Fruit fly (Drosophila melanogaster): ENCODE results near the gene CG42594.

Gene CG42594

DNA sequence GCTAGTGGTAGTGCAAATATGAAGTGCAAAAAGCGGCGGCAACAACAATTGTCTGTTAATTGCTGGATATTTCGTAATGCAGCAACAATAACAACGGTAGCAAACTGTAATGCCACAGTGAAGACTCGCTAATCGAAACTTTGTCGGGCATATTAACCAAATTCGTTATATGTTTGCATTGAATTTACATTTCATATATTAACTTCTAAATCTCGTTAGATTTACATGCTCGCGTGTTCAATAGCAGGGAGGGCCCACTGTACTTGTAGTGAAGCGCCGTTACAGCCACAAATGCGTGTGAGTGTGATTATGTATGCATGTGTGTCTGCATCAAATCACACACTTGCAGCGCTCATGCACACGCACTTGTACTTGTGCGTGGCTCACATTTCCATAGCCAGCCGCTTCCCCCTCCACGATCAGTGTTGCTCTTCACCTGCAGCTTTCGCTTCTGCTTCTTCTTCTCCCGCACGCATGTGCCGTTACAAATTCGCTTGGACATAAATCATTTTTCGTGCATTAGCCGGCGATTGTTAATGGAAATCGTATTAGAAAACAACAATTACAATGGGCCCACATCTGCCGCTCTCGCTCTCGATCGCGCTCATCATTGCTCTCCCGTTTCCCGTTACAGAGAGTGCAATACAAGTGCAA is 99.3 kb downstream of the CG42594 start (continued):
- TF ChIP-seq Lhr (GFP tag; optimal IDR thresholded peaks at IDR 0.05) (peak; percentile 87), bab2 (GFP tag; optimal IDR thresholded peaks at IDR 0.05) (peak; percentile 94), CG3281 (GFP tag; optimal IDR thresholded peaks at IDR 0.05) (peak; percentile 82), CG5180 (GFP tag; optimal IDR thresholded peaks at IDR 0.05) (peak; percentile 85), CG12299 (tag; optimal IDR thresholded peaks at IDR 0.05) (peak; percentile 84), CG9876 (GFP tag; optimal IDR thresholded peaks at IDR 0.05) (peak; percentile 85), CG6654 (GFP tag; optimal IDR thresholded peaks at IDR 0.05) (peak; percentile 83), CG1024 (GFP tag; IDR thresholded peaks at IDR 0.05) (peak; percentile 94), CG4707 (GFP tag; optimal IDR thresholded peaks at IDR 0.05) (peak; percentile 93), CG7556 (GFP tag; optimal IDR thresholded peaks at IDR 0.05) (peak; percentile 90), D (optimal IDR thresholded peaks at IDR 0.05) (no peak), D (GFP tag; optimal IDR thresholded peaks at IDR 0.05) (peak; percentile 94), dm (GFP tag; optimal IDR thresholded peaks at IDR 0.05) (peak; percentile 83), CG10147 (GFP tag; optimal IDR thresholded peaks at IDR 0.05) (peak; percentile 73), tx (GFP tag; optimal IDR thresholded peaks at IDR 0.05) (peak; percentile 90), BtbVII (GFP tag; optimal IDR thresholded peaks at IDR 0.05) (peak; percentile 82), CG7963 (GFP tag; IDR thresholded peaks at IDR 0.05; ENCODE audit: partially characterized antibody) (no peak), CG6854 (GFP tag; optimal IDR thresholded peaks at IDR 0.05) (peak; percentile 68), disco-r (GFP tag; optimal IDR thresholded peaks at IDR 0.05) (peak; percentile 81), CG6765 (GFP tag; optimal IDR thresholded peaks at IDR 0.05) (peak; percentile 59), vfl (GFP tag; optimal IDR thresholded peaks at IDR 0.05) (peak; percentile 66), Max (GFP tag; optimal IDR thresholded peaks at IDR 0.05) (peak; percentile 90), TFAM (GFP tag; optimal IDR thresholded peaks at IDR 0.05) (peak; percentile 84), CG9215 (GFP tag; IDR thresholded peaks at IDR 0.05) (peak; percentile 78), Poxn (GFP tag; IDR thresholded peaks at IDR 0.05) (no peak), CG11723 (GFP tag; optimal IDR thresholded peaks at IDR 0.05) (peak; percentile 93), CG1832 (GFP tag; optimal IDR thresholded peaks at IDR 0.05) (no peak), esg (GFP tag; conservative IDR thresholded peaks at IDR 0.05) (peak; percentile 95), CG11696 (GFP tag; IDR thresholded peaks at IDR 0.05) (peak; percentile 85), wek (GFP tag; optimal IDR thresholded peaks at IDR 0.05) (peak; percentile 95), CG10321 (GFP tag; IDR thresholded peaks at IDR 0.05) (peak; percentile 72; the same call in 1 of the 2 replicates), CG13624 (GFP tag; optimal IDR thresholded peaks at IDR 0.05) (peak; percentile 86), CG11560 (tag; IDR thresholded peaks at IDR 0.05) (no peak; the same call in 2 of the 3 replicates), D19A (tag; optimal IDR thresholded peaks at IDR 0.05) (peak; percentile 90), CG7928 (GFP tag; optimal IDR thresholded peaks at IDR 0.05) (peak; percentile 48), CG17359 (tag; optimal IDR thresholded peaks at IDR 0.05) (peak; percentile 98), Nf-YC (tag; optimal IDR thresholded peaks at IDR 0.05) (peak; percentile 77), Doc3 (GFP tag; IDR thresholded peaks at IDR 0.05; ENCODE audit: partially characterized antibody) (no peak), Six4 (GFP tag; optimal IDR thresholded peaks at IDR 0.05) (peak; percentile 95), grau (tag; optimal IDR thresholded peaks at IDR 0.05) (peak; percentile 99), bigmax (GFP tag; optimal IDR thresholded peaks at IDR 0.05) (peak; percentile 54), kni (GFP tag; optimal IDR thresholded peaks at IDR 0.05) (peak; percentile 95), Antp (GFP tag; optimal IDR thresholded peaks at IDR 0.05) (peak; percentile 95), unpg (GFP tag; optimal IDR thresholded peaks at IDR 0.05) (peak; percentile 96), Med (GFP tag) (peak; percentile 99), unc-4 (GFP tag; IDR thresholded peaks at IDR 0.05; ENCODE audit: partially characterized antibody) (no peak), CG9797 (GFP tag; optimal IDR thresholded peaks at IDR 0.05) (peak; percentile 32), mirr (GFP tag; optimal IDR thresholded peaks at IDR 0.05) (peak; percentile 76), HLH4C (GFP tag; IDR thresholded peaks at IDR 0.05; ENCODE audit: partially characterized antibody) (no peak)

Data from whole organism, embryonic.